Worm (Caenorhabditis elegans) whole organism, early embryonic: ENCODE measurements around the gene F20G2.5.

Source experiments
- B0310.2 ChIP-seq: sonication (generic microtip); optimal IDR thresholded peaks from 2 replicates; lab custom pipeline; 2016; ENCODE audit warnings: mild to moderate bottlenecking, missing genetic modification characterization, missing compliant biosample characterization
- F13C5.2 ChIP-seq: sonication (generic microtip); optimal IDR thresholded peaks from 2 replicates; lab custom pipeline; 2017; ENCODE audit warnings: mild to moderate bottlenecking, missing genetic modification characterization, inconsistent platforms, missing compliant biosample characterization
- aly-1 ChIP-seq: sonication (generic microtip); optimal IDR thresholded peaks from 2 replicates; lab custom pipeline; 2016; ENCODE audit warnings: missing genetic modification characterization, missing compliant biosample characterization
- ama-1 ChIP-seq: fragments of 150-350 bp; optimal IDR thresholded peaks from 2 replicates; lab custom pipeline; 2014
- ceh-13 ChIP-seq: fragments of 200-800 bp; sonication (Bioruptor generic); optimal IDR thresholded peaks from 2 replicates; lab custom pipeline; 2018; ENCODE audit warnings: mild to moderate bottlenecking, missing genetic modification characterization, missing compliant biosample characterization
- ceh-36 ChIP-seq: sonication (generic microtip); optimal IDR thresholded peaks from 2 replicates; lab custom pipeline; 2016; ENCODE audit warnings: missing genetic modification characterization, inconsistent platforms, missing compliant biosample characterization
- ets-7 ChIP-seq: sonication (generic microtip); optimal IDR thresholded peaks from 2 replicates; lab custom pipeline; 2016; ENCODE audit warnings: missing genotype, missing genetic modification characterization, missing compliant biosample characterization
- flt-1 ChIP-seq: fragments of 200-800 bp; sonication (Bioruptor generic); IDR thresholded peaks from 2 replicates; pipeline ENCODE4 v1.3.6; 2022; ENCODE audit warnings: missing genetic modification characterization, missing compliant biosample characterization
- hmbx-1 ChIP-seq: sonication (generic microtip); optimal IDR thresholded peaks from 2 replicates; lab custom pipeline; 2016; ENCODE audit warnings: mild to moderate bottlenecking, missing genetic modification characterization, missing compliant biosample characterization
- hmg-4 ChIP-seq: fragments of 200-800 bp; sonication (Bioruptor generic); optimal IDR thresholded peaks from 2 replicates; lab custom pipeline; 2018; ENCODE audit warnings: mild to moderate bottlenecking, missing genetic modification characterization, missing compliant biosample characterization
- hnd-1 ChIP-seq: sonication (generic microtip); optimal IDR thresholded peaks from 2 replicates; lab custom pipeline; 2016; ENCODE audit warnings: missing genetic modification characterization, missing compliant biosample characterization
- pes-1 ChIP-seq: fragments of 200-800 bp; sonication (Bioruptor generic); IDR thresholded peaks from 2 replicates; pipeline ENCODE4 v1.3.6; 2022; ENCODE audit warnings: missing genetic modification reagents, missing genetic modification characterization, missing compliant biosample characterization
- scrt-1 ChIP-seq: fragments of 200-800 bp; sonication (Bioruptor generic); IDR thresholded peaks from 2 replicates; pipeline ENCODE4 v1.3.6; 2022; ENCODE audit warnings: missing genetic modification characterization, missing compliant biosample characterization
- sea-1 ChIP-seq: fragments of 200-800 bp; sonication (Bioruptor generic); conservative IDR thresholded peaks from 2 replicates; pipeline ENCODE4 v1.3.6; 2022; ENCODE audit warnings: missing genetic modification characterization, missing compliant biosample characterization
- tbx-11 ChIP-seq: fragments of 200-800 bp; sonication (Bioruptor generic); IDR thresholded peaks from 2 replicates; pipeline ENCODE4 v1.3.6; 2022; ENCODE audit warnings: missing genetic modification characterization, missing compliant biosample characterization
- tbx-37 ChIP-seq: fragments of 200-800 bp; sonication (Bioruptor generic); conservative IDR thresholded peaks from 2 replicates; pipeline ENCODE4 v1.3.6; 2022; ENCODE audit warnings: missing genetic modification reagents, missing genetic modification characterization, missing compliant biosample characterization
- tra-4 ChIP-seq: sonication (generic microtip); optimal IDR thresholded peaks from 2 replicates; lab custom pipeline; 2017; ENCODE audit warnings: missing genetic modification characterization, missing compliant biosample characterization

The F20G2.5 gene

DNA sequence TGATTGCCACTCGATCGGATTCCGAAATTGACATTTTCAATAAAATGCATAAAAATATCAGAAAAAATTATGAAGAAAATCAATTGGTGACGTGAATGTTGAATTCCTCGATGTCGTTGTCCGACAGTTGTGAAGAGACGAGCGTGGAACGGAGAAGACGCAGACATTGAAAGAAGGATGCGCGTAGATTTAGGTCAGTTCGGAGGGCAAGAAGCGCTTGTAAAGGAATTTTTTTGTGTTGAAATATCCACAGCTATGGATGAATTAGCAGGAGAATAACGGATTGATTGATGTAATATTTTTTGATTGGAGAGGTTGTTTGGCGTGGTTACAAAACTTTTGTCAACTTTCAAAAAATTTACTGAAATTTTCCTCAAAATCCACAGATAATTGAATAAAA, 2.9 kb upstream of the F20G2.5 start, which contains the start of gene F20G2.3:
Gene F20G2.3 (minus strand): TSS at position 101 of the 400 bp plus-strand sequence.
- TF ChIP-seq ceh-36: no peak
- TF ChIP-seq tbx-37: no peak
- no peak for TF ChIP-seq aly-1 (tag; lab: Kevin White, UChicago)
- TF ChIP-seq tra-4 (tag; lab: Kevin White, UChicago): no peak
- no peak for TF ChIP-seq pes-1 (GFP tag; lab: Robert Waterston, UW)
- TF ChIP-seq hnd-1 (tag; lab: Kevin White, UChicago): no peak

DNA sequence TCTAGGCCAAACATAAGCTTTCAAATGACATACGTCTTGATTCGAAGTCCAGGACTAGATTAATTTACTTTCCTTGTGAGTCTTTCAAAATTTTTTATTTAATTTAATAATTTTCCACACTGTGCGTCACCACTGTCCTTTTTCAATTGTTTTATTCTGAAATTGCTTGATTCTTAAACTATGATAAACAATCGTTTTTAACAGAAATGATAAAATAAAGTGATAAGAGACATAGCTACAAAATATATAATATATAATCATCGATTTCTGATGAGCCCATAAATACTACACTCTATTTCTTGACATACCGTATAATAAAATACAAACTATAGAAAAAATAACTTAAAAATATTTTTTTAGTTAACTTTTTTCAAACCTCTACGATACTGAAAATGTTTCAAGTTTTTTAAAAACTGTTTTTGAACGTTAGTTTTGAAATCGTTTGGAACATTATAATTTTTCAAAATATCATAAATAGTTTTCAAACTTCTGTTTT, 2.3 kb upstream of the F20G2.5 start, which contains the start of gene nas-24:
Gene nas-24 (plus strand): TSS at position 446 of the 496 bp plus-strand sequence.
- TF ChIP-seq B0310.2 (no peak), pes-1 (GFP tag; lab: Robert Waterston, UW) (no peak), F13C5.2 (tag; lab: Kevin White, UChicago) (no peak)

DNA sequence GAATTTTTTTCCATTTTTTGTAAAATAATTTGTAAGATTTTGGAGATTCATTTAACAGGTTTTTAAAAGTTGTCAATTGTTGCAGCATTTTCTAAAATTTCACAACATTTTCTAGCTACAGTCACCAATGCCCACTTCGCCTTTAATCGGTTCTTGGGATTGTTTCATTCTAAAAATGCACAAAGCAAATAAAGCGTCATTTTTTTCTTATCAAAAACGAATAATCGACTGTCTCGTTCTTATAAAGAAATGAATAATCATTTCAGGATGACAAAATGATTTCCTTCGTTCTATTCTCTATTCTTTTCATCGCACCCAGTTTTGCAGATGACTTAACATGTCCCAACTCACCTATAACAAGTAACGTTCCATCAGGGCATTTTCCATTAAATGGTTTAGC, 4.2 kb downstream of the F20G2.5 start, which contains the start of gene F53C11.1:
Gene F53C11.1 (plus strand): TSS at position 268 of the 400 bp plus-strand sequence.
- TF ChIP-seq hmbx-1 (tag; lab: Kevin White, UChicago) (no peak), tbx-37 (no peak), ets-7 (tag; lab: Kevin White, UChicago) (no peak), hmg-4 (GFP tag; lab: Kevin White, UChicago) (no peak), B0310.2 (no peak), sea-1 (GFP tag; lab: Robert Waterston, UW) (no peak), pes-1 (GFP tag; lab: Robert Waterston, UW) (no peak), hnd-1 (tag; lab: Kevin White, UChicago) (no peak), tra-4 (tag; lab: Kevin White, UChicago) (no peak), ceh-13 (GFP tag; lab: Kevin White, UChicago) (no peak), ceh-36 (no peak), aly-1 (tag; lab: Kevin White, UChicago) (no peak), tbx-11 (no peak), flt-1 (GFP tag; lab: Robert Waterston, UW) (no peak), scrt-1 (no peak), ama-1 (no peak), F13C5.2 (tag; lab: Kevin White, UChicago) (no peak)

DNA sequence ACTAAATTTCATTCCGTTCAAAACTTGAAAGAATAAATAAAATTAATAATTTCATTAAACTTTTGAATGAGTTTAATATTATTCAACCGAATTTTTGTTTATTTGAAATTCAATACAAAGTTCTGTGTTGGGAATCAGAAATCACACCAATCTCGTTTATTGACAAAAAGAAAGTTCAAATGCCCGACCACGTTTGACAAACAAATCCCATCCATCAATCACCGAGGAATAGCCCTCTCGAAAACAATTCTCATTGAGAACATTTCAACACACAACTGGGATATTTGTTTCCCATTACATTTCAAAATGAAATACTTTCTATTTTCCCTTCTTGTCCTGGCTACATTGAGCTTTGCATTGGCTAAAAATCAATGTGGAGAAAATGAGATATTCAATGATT, 6.5 kb downstream of the F20G2.5 start, which contains the start of gene F53C11.9:
Gene F53C11.9 (plus strand): TSS at position 159 of the 400 bp plus-strand sequence.
- TF ChIP-seq flt-1 (GFP tag; lab: Robert Waterston, UW) (no peak), hnd-1 (tag; lab: Kevin White, UChicago) (no peak), tra-4 (tag; lab: Kevin White, UChicago) (no peak), B0310.2 (no peak), hmg-4 (GFP tag; lab: Kevin White, UChicago) (no peak), ets-7 (tag; lab: Kevin White, UChicago) (no peak), ceh-36 (no peak), scrt-1 (no peak), ceh-13 (GFP tag; lab: Kevin White, UChicago) (no peak), tbx-11 (no peak), hmbx-1 (tag; lab: Kevin White, UChicago) (no peak), ama-1 (no peak), sea-1 (GFP tag; lab: Robert Waterston, UW) (no peak), aly-1 (tag; lab: Kevin White, UChicago) (no peak), F13C5.2 (tag; lab: Kevin White, UChicago) (no peak)

DNA sequence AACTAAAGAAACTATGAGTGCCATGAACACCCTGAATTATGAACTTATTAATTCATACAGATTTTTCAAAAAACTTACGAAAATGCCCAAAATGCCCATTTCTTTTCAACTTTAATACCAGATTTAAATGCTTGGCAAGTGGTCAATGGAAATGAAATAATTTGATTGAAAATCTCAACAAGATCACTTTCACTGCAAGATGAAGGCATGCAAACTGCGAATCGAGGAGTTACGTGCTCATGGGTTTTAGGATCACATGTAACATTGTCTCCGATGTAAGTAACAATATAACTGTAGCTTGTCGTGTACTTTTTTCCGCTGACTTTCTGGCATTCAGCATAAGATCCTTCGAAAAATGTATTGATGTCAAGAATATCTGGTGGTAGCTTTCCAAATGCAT, 9.6 kb downstream of the F20G2.5 start:
- no peak for TF ChIP-seq F13C5.2 (tag; lab: Kevin White, UChicago)
- no peak for TF ChIP-seq pes-1 (GFP tag; lab: Robert Waterston, UW)
- TF ChIP-seq tra-4 (tag; lab: Kevin White, UChicago): no peak
- TF ChIP-seq ama-1: no peak
- no peak for TF ChIP-seq ceh-36
- TF ChIP-seq sea-1 (GFP tag; lab: Robert Waterston, UW): no peak
- no peak for TF ChIP-seq ets-7 (tag; lab: Kevin White, UChicago)
- no peak for TF ChIP-seq ceh-13 (GFP tag; lab: Kevin White, UChicago)
- no peak for TF ChIP-seq hnd-1 (tag; lab: Kevin White, UChicago)
- no peak for TF ChIP-seq scrt-1
- no peak for TF ChIP-seq flt-1 (GFP tag; lab: Robert Waterston, UW)

DNA sequence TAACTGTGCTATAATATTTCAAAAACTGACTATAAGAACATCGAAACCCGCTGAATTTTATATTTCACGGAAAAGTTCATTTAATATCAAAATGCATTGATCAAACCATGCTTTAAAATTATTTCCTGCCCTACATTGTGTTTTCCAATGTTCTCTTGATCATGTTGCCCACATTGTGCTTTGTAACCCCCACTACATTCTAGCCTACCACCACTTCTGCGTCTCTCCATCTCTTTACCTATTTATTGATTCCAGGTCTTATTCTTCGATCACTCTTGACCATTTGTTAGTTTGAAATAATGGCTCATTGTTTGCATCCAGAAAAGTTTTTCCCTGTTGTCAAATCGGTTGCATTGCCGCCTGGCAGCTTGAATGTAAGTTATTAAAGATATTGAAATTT, 10.9 kb downstream of the F20G2.5 start, which contains the start of gene decr-1.1:
Gene decr-1.1 (plus strand): TSS at position 210 of the 400 bp plus-strand sequence.
- no peak for TF ChIP-seq ets-7 (tag; lab: Kevin White, UChicago)
- no peak for TF ChIP-seq ceh-36
- TF ChIP-seq hmg-4 (GFP tag; lab: Kevin White, UChicago): no peak
- TF ChIP-seq tra-4 (tag; lab: Kevin White, UChicago): no peak
- TF ChIP-seq hmbx-1 (tag; lab: Kevin White, UChicago): no peak
- no peak for TF ChIP-seq tbx-37
- TF ChIP-seq pes-1 (GFP tag; lab: Robert Waterston, UW): no peak
- no peak for TF ChIP-seq ceh-13 (GFP tag; lab: Kevin White, UChicago)
- TF ChIP-seq tbx-11: no peak
- TF ChIP-seq sea-1 (GFP tag; lab: Robert Waterston, UW): no peak
- no peak for TF ChIP-seq ama-1
- TF ChIP-seq B0310.2: no peak
- no peak for TF ChIP-seq F13C5.2 (tag; lab: Kevin White, UChicago)
- no peak for TF ChIP-seq scrt-1
- no peak for TF ChIP-seq hnd-1 (tag; lab: Kevin White, UChicago)
- TF ChIP-seq flt-1 (GFP tag; lab: Robert Waterston, UW): no peak
- TF ChIP-seq aly-1 (tag; lab: Kevin White, UChicago): no peak

DNA sequence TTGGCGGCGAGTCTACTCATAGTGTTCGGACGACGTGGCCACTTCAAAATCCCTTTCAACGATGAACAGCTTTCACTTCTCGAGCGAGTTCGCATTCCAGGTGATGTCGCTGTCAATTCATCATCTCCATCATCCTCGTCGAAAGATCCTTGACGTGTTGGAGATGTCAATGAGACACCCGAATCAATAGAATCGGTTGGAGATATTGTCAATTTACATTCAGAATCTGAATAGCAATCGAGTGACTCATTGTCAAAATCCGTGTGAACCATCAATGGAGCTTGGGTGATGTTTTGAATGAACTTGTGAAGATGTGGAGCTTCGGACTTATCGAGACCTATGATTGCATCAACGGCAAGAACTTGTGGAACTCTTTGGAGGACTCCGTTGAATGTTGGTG, 14.5 kb downstream of the F20G2.5 start:
- no peak for TF ChIP-seq B0310.2
- TF ChIP-seq scrt-1: no peak
- TF ChIP-seq ets-7 (tag; lab: Kevin White, UChicago): no peak
- no peak for TF ChIP-seq hmbx-1 (tag; lab: Kevin White, UChicago)
- TF ChIP-seq hmg-4 (GFP tag; lab: Kevin White, UChicago): no peak
- TF ChIP-seq tbx-37: no peak
- no peak for TF ChIP-seq tbx-11
- no peak for TF ChIP-seq aly-1 (tag; lab: Kevin White, UChicago)
- no peak for TF ChIP-seq ceh-13 (GFP tag; lab: Kevin White, UChicago)
- no peak for TF ChIP-seq F13C5.2 (tag; lab: Kevin White, UChicago)
- TF ChIP-seq flt-1 (GFP tag; lab: Robert Waterston, UW): no peak
- no peak for TF ChIP-seq tra-4 (tag; lab: Kevin White, UChicago)
- TF ChIP-seq ceh-36: no peak
- TF ChIP-seq ama-1: no peak
- no peak for TF ChIP-seq pes-1 (GFP tag; lab: Robert Waterston, UW)
